Worm (Caenorhabditis elegans): Measurements from ENCODE around the gene dcr-1.
A peak's percentile ranks its signal among the peaks of the same experiment; 100 is the strongest.

Gene dcr-1

DNA sequence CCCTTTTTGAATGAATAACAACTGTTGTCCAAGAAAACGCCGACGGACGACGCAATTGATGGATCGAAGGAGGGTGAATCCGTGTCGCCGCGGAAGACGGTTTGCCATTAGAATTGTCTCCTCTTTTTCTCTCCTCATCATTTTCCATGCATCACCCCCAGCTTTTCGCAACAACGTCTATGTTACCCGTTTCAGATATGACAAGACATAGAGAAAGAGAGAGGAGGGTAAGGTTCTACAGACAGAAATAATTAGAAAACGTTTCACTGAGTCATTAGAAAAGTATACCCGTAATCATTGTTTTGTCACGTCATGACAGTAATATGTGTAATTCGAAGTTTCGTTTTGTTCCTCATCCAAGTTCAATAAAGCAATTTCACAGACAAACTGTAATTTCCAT lies 25.7 kb upstream of the dcr-1 start:
- TF ChIP-seq elt-3 (tag; optimal IDR thresholded peaks at IDR 0.05) (no peak), ham-2 (GFP tag; optimal IDR thresholded peaks at IDR 0.05) (no peak), elt-1 (tag; optimal IDR thresholded peaks at IDR 0.05; ENCODE audit: borderline replicate concordance, insufficient read depth) (no peak), ces-1 (GFP tag; optimal IDR thresholded peaks at IDR 0.05) (no peak), sptf-1 (tag; optimal IDR thresholded peaks at IDR 0.05) (no peak), mls-2 (tag; optimal IDR thresholded peaks at IDR 0.05) (no peak), lin-13 (tag; optimal IDR thresholded peaks at IDR 0.05) (no peak), ceh-43 (GFP tag; optimal IDR thresholded peaks at IDR 0.05) (no peak), unc-62 (GFP tag; optimal IDR thresholded peaks at IDR 0.05) (no peak), lin-32 (GFP tag; optimal IDR thresholded peaks at IDR 0.05) (no peak), sem-2 (GFP tag; optimal IDR thresholded peaks at IDR 0.05) (no peak), unc-120 (tag; optimal IDR thresholded peaks at IDR 0.05; ENCODE audit: poor library complexity, severe bottlenecking) (no peak), mep-1 (tag; optimal IDR thresholded peaks at IDR 0.05) (no peak), nhr-28 (tag; optimal IDR thresholded peaks at IDR 0.05) (no peak)

DNA sequence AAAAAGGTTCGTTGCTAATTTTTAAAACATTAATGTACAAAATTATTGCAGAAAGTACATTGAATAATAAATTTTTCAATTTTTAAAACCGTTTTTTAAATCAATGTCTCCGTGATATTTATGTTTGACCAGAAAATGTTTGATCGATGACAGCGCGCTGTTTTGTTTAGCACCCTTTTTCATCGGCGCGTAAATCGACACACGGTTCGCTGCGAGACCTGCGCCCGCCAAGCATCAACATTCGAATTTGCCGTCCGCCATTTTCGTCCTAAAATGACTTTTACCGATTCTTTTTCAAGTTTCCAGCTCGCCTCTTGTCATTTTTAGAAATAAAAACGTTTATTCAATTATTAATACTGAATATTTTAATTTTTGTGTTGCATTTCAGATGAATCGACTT lies 20.9 kb upstream of the dcr-1 start, which contains the start of gene plk-1:
Gene plk-1, plus strand, starts transcription at position 389 of the 400 bp plus-strand sequence.
- peak; percentile 13 for TF ChIP-seq pha-4 (tag; optimal IDR thresholded peaks at IDR 0.05)
- no peak for TF ChIP-seq ztf-11 (tag; optimal IDR thresholded peaks at IDR 0.05)
- TF ChIP-seq mep-1 (tag; optimal IDR thresholded peaks at IDR 0.05), result peak; percentile 26
- TF ChIP-seq ceh-39 (tag; optimal IDR thresholded peaks at IDR 0.05), result peak; percentile 32
- peak; percentile 62 for TF ChIP-seq lsy-2 (tag; optimal IDR thresholded peaks at IDR 0.05)
- no peak for TF ChIP-seq M03D4.4 (tag; optimal IDR thresholded peaks at IDR 0.05)

DNA sequence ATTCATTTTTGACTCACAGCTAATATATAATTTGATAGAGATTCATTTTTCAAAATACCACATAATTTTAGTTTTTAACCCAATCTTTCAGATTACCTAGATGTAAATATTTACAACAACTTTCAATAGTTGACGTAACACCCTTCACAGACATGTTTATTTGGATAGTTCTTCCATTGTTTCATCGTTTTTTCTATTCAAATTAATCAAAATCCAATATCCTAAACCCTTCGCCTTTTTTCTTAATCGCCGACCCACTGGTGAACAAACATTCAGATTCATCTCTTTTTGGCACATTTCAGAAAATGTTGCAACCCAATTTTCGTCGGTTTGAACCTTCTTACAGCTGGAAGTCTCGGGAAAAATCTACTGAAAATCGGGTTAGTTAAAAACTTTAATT lies 18.9 kb upstream of the dcr-1 start, which contains the start of gene K06H7.1:
Gene K06H7.1, plus strand, starts transcription at position 301 of the 400 bp plus-strand sequence.
- TF ChIP-seq nhr-76 (tag; optimal IDR thresholded peaks at IDR 0.05) (no peak), sptf-1 (tag; optimal IDR thresholded peaks at IDR 0.05) (no peak), bed-3 (GFP tag; optimal IDR thresholded peaks at IDR 0.05) (no peak), lsy-2 (tag; optimal IDR thresholded peaks at IDR 0.05) (no peak), mls-2 (tag; optimal IDR thresholded peaks at IDR 0.05) (no peak), cnd-1 (tag; optimal IDR thresholded peaks at IDR 0.05) (no peak), blmp-1 (tag; optimal IDR thresholded peaks at IDR 0.05) (no peak), lin-13 (tag; optimal IDR thresholded peaks at IDR 0.05) (no peak), nhr-2 (tag; optimal IDR thresholded peaks at IDR 0.05) (no peak), ceh-83 (GFP tag; optimal IDR thresholded peaks at IDR 0.05) (no peak), nhr-12 (tag; optimal IDR thresholded peaks at IDR 0.05) (no peak), hlh-1 (tag; optimal IDR thresholded peaks at IDR 0.05) (no peak), pha-4 (tag; optimal IDR thresholded peaks at IDR 0.05) (no peak), unc-120 (tag; optimal IDR thresholded peaks at IDR 0.05; ENCODE audit: poor library complexity, severe bottlenecking) (no peak), ces-1 (GFP tag; optimal IDR thresholded peaks at IDR 0.05) (no peak), mep-1 (tag; optimal IDR thresholded peaks at IDR 0.05) (no peak), nhr-237 (tag; optimal IDR thresholded peaks at IDR 0.05) (no peak), flh-1 (GFP tag; optimal IDR thresholded peaks at IDR 0.05) (no peak), nhr-28 (tag; optimal IDR thresholded peaks at IDR 0.05) (no peak)

DNA sequence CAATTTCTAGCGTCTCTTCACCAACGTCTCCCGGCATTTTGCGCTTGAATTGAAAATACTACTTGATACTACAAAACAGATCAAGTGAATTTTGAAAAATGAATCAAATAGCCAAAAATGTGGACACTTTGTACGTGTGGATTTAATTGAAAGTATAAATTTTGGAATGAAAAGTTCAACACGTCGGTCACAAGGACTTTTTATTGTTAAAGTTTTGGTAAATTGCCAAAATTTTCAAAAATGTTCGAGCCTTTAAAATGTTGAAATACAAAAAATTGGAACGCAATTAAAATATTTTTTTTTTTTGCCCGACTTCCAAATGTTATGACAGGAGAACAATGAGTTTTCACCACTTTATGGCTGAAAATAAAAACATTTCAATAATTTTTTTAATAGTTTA lies 18.0 kb upstream of the dcr-1 start, which contains the start of gene K06H7.8:
Gene K06H7.8, minus strand, starts transcription at position 101 of the 400 bp plus-strand sequence.
- no peak for TF ChIP-seq cnd-1 (tag; optimal IDR thresholded peaks at IDR 0.05)
- no peak for TF ChIP-seq nhr-28 (tag; optimal IDR thresholded peaks at IDR 0.05)
- no peak for TF ChIP-seq nhr-76 (tag; optimal IDR thresholded peaks at IDR 0.05)
- TF ChIP-seq nhr-12 (tag; optimal IDR thresholded peaks at IDR 0.05), result no peak
- no peak for TF ChIP-seq tbx-8 (GFP tag; optimal IDR thresholded peaks at IDR 0.05)
- no peak for TF ChIP-seq sem-2 (GFP tag; optimal IDR thresholded peaks at IDR 0.05)
- TF ChIP-seq ham-2 (GFP tag; optimal IDR thresholded peaks at IDR 0.05), result no peak
- TF ChIP-seq unc-62 (GFP tag; optimal IDR thresholded peaks at IDR 0.05), result no peak

DNA sequence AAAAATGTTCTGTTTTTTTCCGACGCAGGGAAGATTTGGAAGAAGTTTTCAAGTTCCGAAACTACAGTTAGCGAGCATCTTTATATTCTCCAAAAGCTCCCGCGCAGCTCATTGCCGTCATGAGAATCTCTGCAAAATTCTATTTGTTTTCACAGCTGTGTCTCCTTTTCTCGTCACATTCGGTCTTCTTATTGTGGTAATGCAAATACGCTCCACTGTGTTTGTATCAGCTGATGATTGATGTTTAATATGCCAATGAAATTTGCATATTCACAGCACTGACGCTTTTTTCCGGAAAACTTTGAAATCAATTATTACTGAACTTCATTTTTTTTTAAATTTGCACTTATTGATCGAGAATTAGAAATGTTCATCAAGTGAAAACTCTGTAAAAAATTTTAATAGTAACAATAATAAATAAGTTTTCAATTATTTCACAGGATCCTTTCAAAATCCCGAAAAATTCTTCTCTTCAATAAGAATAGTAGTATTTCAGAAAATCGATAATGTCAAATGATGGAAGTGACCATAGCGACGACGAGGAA lies 13.1 kb upstream of the dcr-1 start, which contains the start of gene K06H7.2:
Gene K06H7.2, plus strand, starts transcription at position 495 of the 545 bp plus-strand sequence.
- TF ChIP-seq elt-1 (tag; optimal IDR thresholded peaks at IDR 0.05; ENCODE audit: borderline replicate concordance, insufficient read depth) (no peak), elt-3 (tag; optimal IDR thresholded peaks at IDR 0.05) (no peak), snpc-4 (tag; optimal IDR thresholded peaks at IDR 0.05) (no peak), sptf-1 (tag; optimal IDR thresholded peaks at IDR 0.05) (no peak), unc-62 (GFP tag; optimal IDR thresholded peaks at IDR 0.05) (peak; percentile 74), ceh-43 (GFP tag; optimal IDR thresholded peaks at IDR 0.05) (no peak), zip-8 (tag; optimal IDR thresholded peaks at IDR 0.05) (no peak), sem-2 (GFP tag; optimal IDR thresholded peaks at IDR 0.05) (no peak), lsy-2 (tag; optimal IDR thresholded peaks at IDR 0.05) (peak; percentile 77), mab-5 (tag; optimal IDR thresholded peaks at IDR 0.05) (no peak), hlh-1 (tag; optimal IDR thresholded peaks at IDR 0.05) (peak; percentile 53), mls-2 (tag; optimal IDR thresholded peaks at IDR 0.05) (peak; percentile 19), unc-120 (tag; optimal IDR thresholded peaks at IDR 0.05; ENCODE audit: poor library complexity, severe bottlenecking) (no peak), nhr-28 (tag; optimal IDR thresholded peaks at IDR 0.05) (no peak), nhr-76 (tag; optimal IDR thresholded peaks at IDR 0.05) (no peak), mep-1 (tag; optimal IDR thresholded peaks at IDR 0.05) (peak; percentile 84), ceh-83 (GFP tag; optimal IDR thresholded peaks at IDR 0.05) (no peak), nhr-12 (tag; optimal IDR thresholded peaks at IDR 0.05) (no peak), ces-1 (GFP tag; optimal IDR thresholded peaks at IDR 0.05) (peak; percentile 91), cnd-1 (tag; optimal IDR thresholded peaks at IDR 0.05) (no peak), unc-39 (tag; optimal IDR thresholded peaks at IDR 0.05) (no peak), pha-4 (tag; optimal IDR thresholded peaks at IDR 0.05) (peak; percentile 74), nhr-237 (tag; optimal IDR thresholded peaks at IDR 0.05) (peak; percentile 53), lin-13 (tag; optimal IDR thresholded peaks at IDR 0.05) (no peak), ztf-11 (tag; optimal IDR thresholded peaks at IDR 0.05) (no peak)

Measured in whole organism, mixed stage, embryonic.